Fruit fly (Drosophila melanogaster): ENCODE measurements around the gene Mcr.

Mcr gene

DNA sequence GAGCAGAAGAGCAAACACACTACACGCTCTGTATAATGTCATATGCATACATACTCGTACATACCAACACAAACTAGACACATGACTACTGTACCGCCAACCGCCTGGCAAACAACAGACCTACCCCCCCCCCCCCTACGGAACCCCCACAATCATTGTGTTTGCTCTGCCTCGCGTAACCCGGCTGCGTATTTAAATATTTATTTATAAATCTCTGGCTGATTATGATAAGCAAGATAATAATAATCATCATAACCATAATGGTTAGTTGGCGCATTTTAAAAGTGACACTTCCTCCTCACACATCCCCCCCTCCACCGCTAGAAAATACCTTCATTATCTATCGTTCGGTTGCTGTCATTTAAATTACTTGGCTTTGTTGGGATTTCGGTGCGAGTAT is 14.7 kb upstream of the Mcr start (continued):
- TF ChIP-seq gsb-n (tag; optimal IDR thresholded peaks at IDR 0.05) (peak; percentile 54), CG6272 (GFP tag; IDR thresholded peaks at IDR 0.05) (no peak), lilli (GFP tag; optimal IDR thresholded peaks at IDR 0.05) (no peak), CG11560 (tag; IDR thresholded peaks at IDR 0.05) (no peak), Dfd (GFP tag; optimal IDR thresholded peaks at IDR 0.05) (no peak), Lim3 (GFP tag; IDR thresholded peaks at IDR 0.05) (no peak), corto (GFP tag; optimal IDR thresholded peaks at IDR 0.05) (no peak), gcm2 (GFP tag; optimal IDR thresholded peaks at IDR 0.05) (no peak), CG7987 (GFP tag; optimal IDR thresholded peaks at IDR 0.05) (peak; percentile 83), Max (GFP tag; optimal IDR thresholded peaks at IDR 0.05) (no peak), Dip3 (GFP tag; optimal IDR thresholded peaks at IDR 0.05) (no peak), ind (GFP tag; optimal IDR thresholded peaks at IDR 0.05) (no peak), CG4424 (GFP tag; optimal IDR thresholded peaks at IDR 0.05) (peak; percentile 39), CG15601 (tag; optimal IDR thresholded peaks at IDR 0.05) (peak; percentile 59), CG17359 (tag; optimal IDR thresholded peaks at IDR 0.05) (peak; percentile 56), Med (GFP tag) (peak; percentile 91), CG3407 (GFP tag; optimal IDR thresholded peaks at IDR 0.05) (peak; percentile 61), CG2129 (GFP tag; IDR thresholded peaks at IDR 0.05; ENCODE audit: partially characterized antibody) (no peak), CG16815 (GFP tag; optimal IDR thresholded peaks at IDR 0.05) (no peak), HmgD (GFP tag; optimal IDR thresholded peaks at IDR 0.05) (no peak), Oli (tag; optimal IDR thresholded peaks at IDR 0.05) (no peak), E2f1 (GFP tag; IDR thresholded peaks at IDR 0.05) (peak; percentile 40; the same call in 1 of the 2 replicates), CHES-1-like (GFP tag; optimal IDR thresholded peaks at IDR 0.05) (no peak), lov (optimal IDR thresholded peaks at IDR 0.05) (no peak), lov (GFP tag; IDR thresholded peaks at IDR 0.05) (no peak), CG12155 (GFP tag; optimal IDR thresholded peaks at IDR 0.05) (no peak), Dip2 (GFP tag; IDR thresholded peaks at IDR 0.05) (no peak), CG11696 (GFP tag; IDR thresholded peaks at IDR 0.05) (no peak), row (GFP tag; IDR thresholded peaks at IDR 0.05) (no peak), ssp (GFP tag; IDR thresholded peaks at IDR 0.05) (no peak), HmgZ (tag; optimal IDR thresholded peaks at IDR 0.05) (peak; percentile 72), CG18476 (GFP tag; optimal IDR thresholded peaks at IDR 0.05) (peak; percentile 27), Dad (GFP tag; optimal IDR thresholded peaks at IDR 0.05) (no peak), CG18262 (tag; optimal IDR thresholded peaks at IDR 0.05) (peak; percentile 28), chinmo (GFP tag; IDR thresholded peaks at IDR 0.05; ENCODE audit: partially characterized antibody) (peak; percentile 67; the same call in 1 of the 4 replicates), CG31365 (tag; optimal IDR thresholded peaks at IDR 0.05) (peak; percentile 49), D19B (GFP tag; optimal IDR thresholded peaks at IDR 0.05) (no peak), Dbx (GFP tag; IDR thresholded peaks at IDR 0.05) (no peak), Sox100B (GFP tag; optimal IDR thresholded peaks at IDR 0.05) (peak; percentile 52), Sox102F (GFP tag; optimal IDR thresholded peaks at IDR 0.05) (peak; percentile 44), Ets97D (GFP tag; optimal IDR thresholded peaks at IDR 0.05) (no peak), Mes4 (GFP tag; optimal IDR thresholded peaks at IDR 0.05) (no peak), CG10321 (GFP tag; IDR thresholded peaks at IDR 0.05) (no peak), MTF-1 (GFP tag; optimal IDR thresholded peaks at IDR 0.05; ENCODE audit: borderline replicate concordance) (peak; percentile 45), repo (GFP tag; optimal IDR thresholded peaks at IDR 0.05) (no peak), CG1233 (GFP tag; optimal IDR thresholded peaks at IDR 0.05) (peak; percentile 76), Antp (GFP tag; optimal IDR thresholded peaks at IDR 0.05) (no peak), CG1529 (GFP tag; optimal IDR thresholded peaks at IDR 0.05) (no peak), CG5180 (GFP tag; optimal IDR thresholded peaks at IDR 0.05) (peak; percentile 67), CG15479 (GFP tag; optimal IDR thresholded peaks at IDR 0.05) (peak; percentile 80), Gug (GFP tag; IDR thresholded peaks at IDR 0.05) (no peak), CG17568 (GFP tag; optimal IDR thresholded peaks at IDR 0.05) (peak; percentile 73)
